Fruit fly (Drosophila melanogaster) whole organism, embryonic: ENCODE data around the gene CG13314.

ENCODE experiments used
- Bdp1 ChIP-seq: fragments of 200-800 bp; sonication (Bioruptor generic); optimal IDR thresholded peaks from 3 replicates; lab custom pipeline; 2016; ENCODE audit warnings: missing biosample characterization, missing genetic modification characterization
- CG10267 ChIP-seq: fragments of 200-800 bp; sonication (Bioruptor generic); optimal IDR thresholded peaks from 2 replicates; lab custom pipeline; 2018; ENCODE audit warnings: missing biosample characterization, mild to moderate bottlenecking, missing genetic modification characterization, moderate library complexity
- CG10959 ChIP-seq: fragments of 200-800 bp; sonication (Bioruptor generic); IDR thresholded peaks from 2 replicates; pipeline ENCODE4 v1.3.6; 2022; ENCODE audit warnings: missing biosample characterization, missing genetic modification characterization
- CG1233 ChIP-seq: fragments of 200-800 bp; sonication (Bioruptor generic); optimal IDR thresholded peaks from 4 replicates; lab custom pipeline; 2018; ENCODE audit warnings: missing biosample characterization, mild to moderate bottlenecking, missing genetic modification characterization
- CG14710 ChIP-seq: fragments of 200-800 bp; sonication (Bioruptor generic); optimal IDR thresholded peaks from 3 replicates; lab custom pipeline; 2019; ENCODE audit warnings: missing biosample characterization, mild to moderate bottlenecking, missing genetic modification characterization, moderate library complexity
- CG15601 ChIP-seq: fragments of 200-800 bp; sonication (Bioruptor generic); optimal IDR thresholded peaks from 3 replicates; lab custom pipeline; 2019; ENCODE audit warnings: missing biosample characterization, mild to moderate bottlenecking, missing genetic modification characterization, moderate library complexity
- CG1602 ChIP-seq: fragments of 200-800 bp; sonication (Bioruptor generic); optimal IDR thresholded peaks from 3 replicates; lab custom pipeline; 2016; ENCODE audit warnings: missing biosample characterization, missing genetic modification characterization
- CG17802 ChIP-seq: fragments of 200-800 bp; sonication (Bioruptor generic); optimal IDR thresholded peaks from 2 replicates; lab custom pipeline; 2018; ENCODE audit warnings: missing biosample characterization, mild to moderate bottlenecking, missing genetic modification characterization, moderate library complexity
- CG30403 ChIP-seq: fragments of 200-800 bp; sonication (Bioruptor generic); optimal IDR thresholded peaks from 3 replicates; lab custom pipeline; 2016; ENCODE audit warnings: missing biosample characterization, missing genetic modification characterization
- CG3065 ChIP-seq: fragments of 200-800 bp; sonication (Bioruptor generic); optimal IDR thresholded peaks from 2 replicates; lab custom pipeline; 2016; ENCODE audit warnings: missing biosample characterization, missing genetic modification characterization
- CG32767 ChIP-seq: fragments of 200-800 bp; sonication (Bioruptor generic); IDR thresholded peaks from 2 replicates; pipeline ENCODE4 v1.3.6; 2022; ENCODE audit warnings: missing biosample characterization, missing genetic modification characterization
- CG3281 ChIP-seq: fragments of 200-800 bp; sonication (Bioruptor generic); optimal IDR thresholded peaks from 3 replicates; lab custom pipeline; 2017; ENCODE audit warnings: missing biosample characterization, mild to moderate bottlenecking, missing genetic modification characterization
- CG3847 ChIP-seq: fragments of 200-800 bp; sonication (Bioruptor generic); IDR thresholded peaks from 2 replicates; pipeline ENCODE4 v1.3.6; 2022; ENCODE audit warnings: missing biosample characterization, missing genetic modification characterization
- CG4360 ChIP-seq: fragments of 200-800 bp; sonication (Bioruptor generic); IDR thresholded peaks from 2 replicates; pipeline ENCODE4 v1.3.6; 2022; ENCODE audit warnings: missing biosample characterization, missing genetic modification characterization
- CG6689 ChIP-seq: fragments of 200-800 bp; sonication (Bioruptor generic); IDR thresholded peaks from 2 replicates; pipeline ENCODE4 v1.3.6; 2022; ENCODE audit warnings: missing biosample characterization, missing genetic modification characterization
- CG6813 ChIP-seq: fragments of 200-800 bp; sonication (Bioruptor generic); optimal IDR thresholded peaks from 2 replicates; lab custom pipeline; 2017; ENCODE audit warnings: missing biosample characterization, missing genetic modification characterization, mild to moderate bottlenecking, moderate library complexity, missing genetic modification reagents
- CG9215 ChIP-seq: fragments of 200-800 bp; sonication (Bioruptor generic); IDR thresholded peaks from 2 replicates; pipeline ENCODE4 v1.3.6; 2022; ENCODE audit warnings: missing biosample characterization, missing genetic modification characterization
- CG9609 ChIP-seq: fragments of 200-800 bp; sonication (Bioruptor generic); optimal IDR thresholded peaks from 3 replicates; lab custom pipeline; 2016; ENCODE audit warnings: missing biosample characterization, missing genetic modification characterization
- CG9727 ChIP-seq: fragments of 200-800 bp; sonication (Bioruptor generic); optimal IDR thresholded peaks from 3 replicates; lab custom pipeline; 2017; ENCODE audit warnings: missing biosample characterization, mild to moderate bottlenecking, missing genetic modification characterization
- D ChIP-seq, 2 experiments: fragments of 200-800 bp in 1 of 2; fragments of >200 bp in 1 of 2; sonication (Bioruptor generic) in 1 of 2; optimal IDR thresholded peaks; 2 replicates in 1 of 2; 3 replicates in 1 of 2; lab custom pipeline; 2017; ENCODE audit warnings: mild to moderate bottlenecking in 1 of 2, missing biosample characterization in 1 of 2, missing genetic modification characterization in 1 of 2, missing genetic modification reagents in 1 of 2
- Dll ChIP-seq: fragments of 200-800 bp; sonication (Bioruptor generic); IDR thresholded peaks from 4 replicates; pipeline ENCODE4 v1.3.6; 2022; ENCODE audit warnings: missing biosample characterization, missing genetic modification characterization; ENCODE audit not compliant: partially characterized antibody
- Doc3 ChIP-seq: fragments of 200-800 bp; sonication (Bioruptor generic); IDR thresholded peaks from 3 replicates; pipeline ENCODE4 v1.3.6; 2022; ENCODE audit warnings: missing biosample characterization, missing genetic modification characterization; ENCODE audit not compliant: partially characterized antibody
- Dp ChIP-seq: fragments of 200-800 bp; sonication (Bioruptor generic); optimal IDR thresholded peaks from 2 replicates; lab custom pipeline; 2018; ENCODE audit warnings: missing biosample characterization, mild to moderate bottlenecking, missing genetic modification characterization, moderate library complexity
- Elba2 ChIP-seq: fragments of 200-800 bp; sonication (Bioruptor generic); optimal IDR thresholded peaks from 3 replicates; lab custom pipeline; 2016; ENCODE audit warnings: missing biosample characterization, missing genetic modification characterization
- Fer3 ChIP-seq: fragments of 200-800 bp; sonication (Bioruptor generic); optimal IDR thresholded peaks from 2 replicates; lab custom pipeline; 2018; ENCODE audit warnings: missing biosample characterization, mild to moderate bottlenecking, missing genetic modification characterization, moderate library complexity
- MTF-1 ChIP-seq: fragments of 200-800 bp; sonication (Bioruptor generic); optimal IDR thresholded peaks from 2 replicates; lab custom pipeline; 2018; ENCODE audit warnings: missing biosample characterization, mild to moderate bottlenecking, missing genetic modification characterization, borderline replicate concordance
- Oaz ChIP-seq: fragments of 200-800 bp; sonication (Bioruptor generic); IDR thresholded peaks from 2 replicates; pipeline ENCODE4 v1.3.6; 2022; ENCODE audit warnings: missing biosample characterization, missing genetic modification characterization
- Ptx1 ChIP-seq: fragments of 200-800 bp; sonication (Bioruptor generic); IDR thresholded peaks from 2 replicates; pipeline ENCODE4 v1.3.6; 2022; ENCODE audit warnings: missing biosample characterization, missing genetic modification characterization
- Ssrp ChIP-seq: fragments of 200-800 bp; sonication (Bioruptor generic); optimal IDR thresholded peaks from 2 replicates; lab custom pipeline; 2018; ENCODE audit warnings: missing biosample characterization, mild to moderate bottlenecking, missing genetic modification characterization, moderate library complexity
- YL-1 ChIP-seq: fragments of 200-800 bp; sonication (Bioruptor generic); optimal IDR thresholded peaks from 3 replicates; lab custom pipeline; 2017; ENCODE audit warnings: missing biosample characterization, mild to moderate bottlenecking, missing genetic modification characterization
- abd-A ChIP-seq: fragments of 200-800 bp; sonication (Bioruptor generic); optimal IDR thresholded peaks from 3 replicates; lab custom pipeline; 2019; ENCODE audit warnings: missing biosample characterization, mild to moderate bottlenecking, missing genetic modification characterization, moderate library complexity
- cg ChIP-seq: fragments of 200-800 bp; sonication (Bioruptor generic); optimal IDR thresholded peaks from 3 replicates; lab custom pipeline; 2019; ENCODE audit warnings: missing biosample characterization, mild to moderate bottlenecking, missing genetic modification characterization, moderate library complexity
- crc ChIP-seq: fragments of 200-800 bp; sonication (Bioruptor generic); optimal IDR thresholded peaks from 2 replicates; lab custom pipeline; 2016; ENCODE audit warnings: missing biosample characterization, missing genetic modification characterization
- dati ChIP-seq: fragments of 200-800 bp; sonication (Bioruptor generic); IDR thresholded peaks from 2 replicates; pipeline ENCODE4 v1.3.6; 2022; ENCODE audit warnings: missing biosample characterization, missing genetic modification characterization
- ewg ChIP-seq: fragments of 200-800 bp; sonication (Bioruptor generic); optimal IDR thresholded peaks from 3 replicates; lab custom pipeline; 2017; ENCODE audit warnings: mild to moderate bottlenecking, missing biosample characterization, missing genetic modification reagents, missing genetic modification characterization
- fd3F ChIP-seq: fragments of 200-800 bp; sonication (Bioruptor generic); optimal IDR thresholded peaks from 2 replicates; lab custom pipeline; 2018; ENCODE audit warnings: missing biosample characterization, mild to moderate bottlenecking, missing genetic modification characterization, moderate library complexity
- fu2 ChIP-seq: fragments of 200-800 bp; sonication (Bioruptor generic); optimal IDR thresholded peaks from 2 replicates; lab custom pipeline; 2016; ENCODE audit warnings: missing biosample characterization, missing genetic modification characterization
- grau ChIP-seq: fragments of 200-800 bp; optimal IDR thresholded peaks from 3 replicates; lab custom pipeline; 2019; ENCODE audit warnings: missing biosample characterization, mild to moderate bottlenecking, missing genetic modification characterization, moderate library complexity
- gsb-n ChIP-seq: fragments of 200-800 bp; sonication (Bioruptor generic); optimal IDR thresholded peaks from 3 replicates; lab custom pipeline; 2018; ENCODE audit warnings: missing biosample characterization, mild to moderate bottlenecking, missing genetic modification characterization
- jigr1 ChIP-seq: fragments of 200-800 bp; sonication (Bioruptor generic); IDR thresholded peaks from 3 replicates; pipeline ENCODE4 v1.3.6; 2022; ENCODE audit warnings: missing biosample characterization, missing genetic modification characterization
- kah ChIP-seq: fragments of 200-800 bp; sonication (Bioruptor generic); optimal IDR thresholded peaks from 2 replicates; lab custom pipeline; 2018; ENCODE audit warnings: missing biosample characterization, mild to moderate bottlenecking, missing genetic modification characterization
- ken ChIP-seq: fragments of 200-800 bp; sonication (Bioruptor generic); IDR thresholded peaks from 3 replicates; pipeline ENCODE4 v1.3.6; 2022; ENCODE audit warnings: missing biosample characterization, missing genetic modification characterization
- lbe ChIP-seq: fragments of 200-800 bp; sonication (Bioruptor generic); optimal IDR thresholded peaks from 2 replicates; lab custom pipeline; 2016; ENCODE audit warnings: missing biosample characterization, mild to moderate bottlenecking, missing genetic modification characterization
- lmd ChIP-seq: fragments of 200-800 bp; sonication (Bioruptor generic); IDR thresholded peaks from 2 replicates; pipeline ENCODE4 v1.3.6; 2022; ENCODE audit warnings: missing biosample characterization, missing genetic modification characterization
- lola ChIP-seq, 3 experiments: fragments of >200 bp in 2 of 3; fragments of 200-800 bp in 1 of 3; sonication (Bioruptor generic) in 1 of 3; optimal IDR thresholded peaks; 2 replicates each; lab custom pipeline; 2017 to 2019; ENCODE audit warnings: missing biosample characterization in 3 of 3, missing genetic modification characterization in 3 of 3, mild to moderate bottlenecking in 1 of 3, moderate library complexity in 1 of 3
- luna ChIP-seq: fragments of 200-800 bp; sonication (Bioruptor generic); optimal IDR thresholded peaks from 2 replicates; lab custom pipeline; 2016; ENCODE audit warnings: missing biosample characterization, missing genetic modification characterization
- nom ChIP-seq: fragments of 200-800 bp; sonication (Bioruptor generic); optimal IDR thresholded peaks from 2 replicates; lab custom pipeline; 2017; ENCODE audit warnings: missing biosample characterization, missing genetic modification characterization, mild to moderate bottlenecking, moderate library complexity, missing genetic modification reagents
- sisA ChIP-seq: fragments of 200-800 bp; sonication (Bioruptor generic); IDR thresholded peaks from 2 replicates; pipeline ENCODE4 v1.3.6; 2022; ENCODE audit warnings: missing biosample characterization, missing genetic modification characterization
- sna ChIP-seq: fragments of 200-800 bp; sonication (Bioruptor generic); IDR thresholded peaks from 2 replicates; pipeline ENCODE4 v1.3.6; 2022; ENCODE audit warnings: missing biosample characterization, missing genetic modification characterization; ENCODE audit not compliant: partially characterized antibody
- wdn ChIP-seq: fragments of 200-800 bp; sonication (Bioruptor generic); IDR thresholded peaks from 2 replicates; pipeline ENCODE4 v1.3.6; 2022; ENCODE audit warnings: missing biosample characterization, missing genetic modification characterization

The CG13314 gene

dm6 chr3L:8986582-8986981 is 5.0 kb downstream of the CG13314 start, which contains the start of gene CG5068 (continued):
- TF ChIP-seq CG32767 (GFP tag; lab: Robert Waterston, UW) (no peak), ewg (GFP tag; lab: Kevin White, UChicago) (peak; percentile 5), CG10959 (GFP tag; lab: Robert Waterston, UW) (peak; percentile 7; the same call in 1 of the 2 replicates), CG15601 (tag; lab: Kevin White, UChicago) (no peak), CG14710 (tag; lab: Kevin White, UChicago) (peak; percentile 17), kah (GFP tag; lab: Kevin White, UChicago) (peak; percentile 0), Dll (GFP tag; lab: Robert Waterston, UW) (0 out of 4 replicates have a peak, but pooled peaks have one; percentile 17), CG9609 (no peak), ken (no peak), abd-A (tag; lab: Kevin White, UChicago) (no peak), fd3F (GFP tag; lab: Kevin White, UChicago) (no peak), Bdp1 (peak; percentile 0), Doc3 (GFP tag; lab: Robert Waterston, UW) (no peak), wdn (GFP tag; lab: Robert Waterston, UW) (no peak), CG30403 (GFP tag; lab: Kevin White, UChicago) (no peak), Oaz (GFP tag; lab: Robert Waterston, UW) (no peak), luna (GFP tag; lab: Kevin White, UChicago) (no peak), fu2 (GFP tag; lab: Kevin White, UChicago) (no peak), Ssrp (tag; lab: Kevin White, UChicago) (no peak), jigr1 (GFP tag; lab: Robert Waterston, UW) (no peak), CG9215 (peak; percentile 100), crc (GFP tag; lab: Kevin White, UChicago) (no peak), nom (GFP tag; lab: Kevin White, UChicago) (no peak), lmd (GFP tag; lab: Robert Waterston, UW) (no peak), CG17802 (tag; lab: Kevin White, UChicago) (no peak), CG3281 (GFP tag; lab: Kevin White, UChicago) (no peak), CG6689 (GFP tag; lab: Robert Waterston, UW) (no peak), gsb-n (no peak), CG10267 (tag; lab: Kevin White, UChicago) (no peak), CG6813 (no peak), sna (GFP tag; lab: Robert Waterston, UW) (peak; percentile 50; the same call in 1 of the 2 replicates), dati (GFP tag; lab: Robert Waterston, UW) (no peak), sisA (GFP tag; lab: Robert Waterston, UW) (no peak), Elba2 (GFP tag; lab: Kevin White, UChicago) (no peak), CG3065 (GFP tag; lab: Kevin White, UChicago) (no peak), Ptx1 (GFP tag; lab: Robert Waterston, UW) (no peak), D (optimal IDR thresholded peaks at IDR 0.05; lab: Kevin White, UChicago) (peak; percentile 56), D (GFP tag; optimal IDR thresholded peaks at IDR 0.05; lab: Kevin White, UChicago) (no peak), cg (GFP tag; lab: Kevin White, UChicago) (no peak), grau (no peak), CG9727 (GFP tag; lab: Kevin White, UChicago) (no peak), CG4360 (GFP tag; lab: Robert Waterston, UW) (no peak), YL-1 (peak; percentile 78), CG1233 (GFP tag; lab: Kevin White, UChicago) (no peak), CG1602 (GFP tag; lab: Kevin White, UChicago) (no peak), Dp (GFP tag; lab: Kevin White, UChicago) (peak; percentile 79), CG3847 (GFP tag; lab: Robert Waterston, UW) (peak; percentile 80), lbe (no peak), Fer3 (tag; lab: Kevin White, UChicago) (no peak), MTF-1 (no peak), lola (GFP tag; optimal IDR thresholded peaks at IDR 0.05; lab: Kevin White, UChicago) (no peak)
